Fruit fly (Drosophila melanogaster) whole organism, wandering third instar larva: Measurements from ENCODE around the gene ScsbetaA.

Experiments
- Abd-B ChIP-seq: fragments of >200 bp; optimal IDR thresholded peaks from 2 replicates; lab custom pipeline; 2017; ENCODE audit warnings: missing biosample characterization, missing genetic modification characterization
- CG9705 ChIP-seq: fragments of 200-800 bp; sonication (Bioruptor generic); optimal IDR thresholded peaks from 2 replicates; lab custom pipeline; 2018; ENCODE audit warnings: missing biosample characterization, mild to moderate bottlenecking, missing genetic modification characterization
- CrebA ChIP-seq: fragments of 200-800 bp; sonication (Bioruptor generic); optimal IDR thresholded peaks from 2 replicates; lab custom pipeline; 2016; ENCODE audit warnings: missing biosample characterization, mild to moderate bottlenecking, missing genetic modification characterization, borderline replicate concordance
- GATAd ChIP-seq: sonication (Bioruptor generic); optimal IDR thresholded peaks from 2 replicates; lab custom pipeline; 2016; ENCODE audit warnings: missing biosample characterization, missing genetic modification characterization
- HLH106 ChIP-seq: fragments of 200-800 bp; optimal IDR thresholded peaks from 3 replicates; lab custom pipeline; 2019; ENCODE audit warnings: missing biosample characterization, mild to moderate bottlenecking, missing genetic modification characterization, moderate library complexity
- Hnf4 ChIP-seq: fragments of 200-800 bp; sonication (Bioruptor generic); optimal IDR thresholded peaks from 2 replicates; lab custom pipeline; 2016; ENCODE audit warnings: missing biosample characterization, mild to moderate bottlenecking, missing genetic modification characterization
- Hr78 ChIP-seq: fragments of >200 bp; optimal IDR thresholded peaks from 2 replicates; lab custom pipeline; 2017; ENCODE audit warnings: missing biosample characterization, missing genetic modification characterization
- Mio ChIP-seq: sonication (Bioruptor generic); optimal IDR thresholded peaks from 2 replicates; lab custom pipeline; 2016; ENCODE audit warnings: missing biosample characterization, missing genetic modification characterization
- N ChIP-seq: fragments of >200 bp; optimal IDR thresholded peaks from 2 replicates; lab custom pipeline; 2018; ENCODE audit warnings: missing biosample characterization, missing external identifiers, missing genetic modification characterization
- OdsH ChIP-seq: fragments of 200-800 bp; sonication (Bioruptor generic); optimal IDR thresholded peaks from 2 replicates; lab custom pipeline; 2016; ENCODE audit warnings: missing biosample characterization, mild to moderate bottlenecking, missing genetic modification characterization
- Rel ChIP-seq, 2 experiments: fragments of 200-800 bp; sonication (Bioruptor generic) in 1 of 2; optimal IDR thresholded peaks; 2 replicates in 1 of 2; 3 replicates in 1 of 2; lab custom pipeline; 2016 to 2019; ENCODE audit warnings: mild to moderate bottlenecking in 2 of 2, missing biosample characterization in 2 of 2, missing genetic modification characterization in 2 of 2, moderate library complexity in 1 of 2
- Sp1 ChIP-seq: fragments of 200-800 bp; sonication (Bioruptor generic); optimal IDR thresholded peaks from 3 replicates; lab custom pipeline; 2019; ENCODE audit warnings: missing biosample characterization, mild to moderate bottlenecking, missing genetic modification characterization, moderate library complexity
- br ChIP-seq: fragments of 200-800 bp; sonication (Bioruptor generic); optimal IDR thresholded peaks from 2 replicates; lab custom pipeline; 2016; ENCODE audit warnings: missing biosample characterization, missing genetic modification characterization
- brk ChIP-seq: fragments of 200-800 bp; sonication (Bioruptor generic); optimal IDR thresholded peaks from 2 replicates; lab custom pipeline; 2016; ENCODE audit warnings: missing biosample characterization, mild to moderate bottlenecking, missing genetic modification characterization
- dl ChIP-seq, 2 experiments: fragments of 175-275, 200-275 bp in 1 of 2; fragments of 200-275 bp in 1 of 2; sonication (Bioruptor generic); optimal IDR thresholded peaks; lab custom pipeline; 2018; ENCODE audit warnings: mild to moderate bottlenecking in 2 of 2, missing biosample characterization in 2 of 2, missing genetic modification characterization in 2 of 2, moderate library complexity in 2 of 2; ENCODE audit not compliant: partially characterized antibody in 2 of 2, insufficient read depth in 1 of 2
- dmrt93B ChIP-seq: fragments of 200-800 bp; sonication (Bioruptor generic); optimal IDR thresholded peaks from 2 replicates; lab custom pipeline; 2018; ENCODE audit warnings: missing biosample characterization, mild to moderate bottlenecking, missing genetic modification characterization
- dsf ChIP-seq: sonication (Bioruptor generic); optimal IDR thresholded peaks from 2 replicates; lab custom pipeline; 2016; ENCODE audit warnings: missing biosample characterization, missing genetic modification characterization, borderline replicate concordance
- ey ChIP-seq: fragments of 200-800 bp; sonication (Bioruptor generic); optimal IDR thresholded peaks from 2 replicates; lab custom pipeline; 2016; ENCODE audit warnings: missing biosample characterization, missing genetic modification characterization
- foxo ChIP-seq, 2 experiments: fragments of 200-800 bp; sonication (Bioruptor generic); optimal IDR thresholded peaks; 2 replicates in 1 of 2; 3 replicates in 1 of 2; lab custom pipeline; 2016 to 2017; ENCODE audit warnings: missing biosample characterization in 2 of 2, missing genetic modification characterization in 2 of 2
- fru ChIP-seq: fragments of 200-800 bp; sonication (Bioruptor generic); optimal IDR thresholded peaks from 3 replicates; lab custom pipeline; 2016; ENCODE audit warnings: missing biosample characterization, mild to moderate bottlenecking, missing genetic modification characterization
- h ChIP-seq: fragments of 200-800 bp; sonication (Bioruptor generic); optimal IDR thresholded peaks from 3 replicates; lab custom pipeline; 2016; ENCODE audit warnings: missing biosample characterization, mild to moderate bottlenecking, missing genetic modification characterization
- lola ChIP-seq: fragments of >200 bp; optimal IDR thresholded peaks from 2 replicates; lab custom pipeline; 2017; ENCODE audit warnings: missing biosample characterization, missing genetic modification characterization
- psq ChIP-seq: fragments of 200-800 bp; sonication (Bioruptor generic); optimal IDR thresholded peaks from 3 replicates; lab custom pipeline; 2017; ENCODE audit warnings: missing biosample characterization, mild to moderate bottlenecking, missing genetic modification characterization, moderate library complexity
- rgr ChIP-seq: fragments of 200-800 bp; sonication (Bioruptor generic); optimal IDR thresholded peaks from 3 replicates; lab custom pipeline; 2016; ENCODE audit warnings: missing biosample characterization, mild to moderate bottlenecking, missing genetic modification characterization
- sage ChIP-seq: fragments of 200-800 bp; sonication (Bioruptor generic); optimal IDR thresholded peaks from 2 replicates; lab custom pipeline; 2016; ENCODE audit warnings: missing biosample characterization, mild to moderate bottlenecking, missing genetic modification characterization
- sv ChIP-seq: fragments of 200-800 bp; sonication (Bioruptor generic); optimal IDR thresholded peaks from 3 replicates; lab custom pipeline; 2016; ENCODE audit warnings: missing biosample characterization, missing genetic modification characterization
- woc ChIP-seq: sonication (Bioruptor generic); optimal IDR thresholded peaks from 2 replicates; lab custom pipeline; 2016; ENCODE audit warnings: missing biosample characterization, mild to moderate bottlenecking, missing genetic modification characterization

Gene ScsbetaA

DNA sequence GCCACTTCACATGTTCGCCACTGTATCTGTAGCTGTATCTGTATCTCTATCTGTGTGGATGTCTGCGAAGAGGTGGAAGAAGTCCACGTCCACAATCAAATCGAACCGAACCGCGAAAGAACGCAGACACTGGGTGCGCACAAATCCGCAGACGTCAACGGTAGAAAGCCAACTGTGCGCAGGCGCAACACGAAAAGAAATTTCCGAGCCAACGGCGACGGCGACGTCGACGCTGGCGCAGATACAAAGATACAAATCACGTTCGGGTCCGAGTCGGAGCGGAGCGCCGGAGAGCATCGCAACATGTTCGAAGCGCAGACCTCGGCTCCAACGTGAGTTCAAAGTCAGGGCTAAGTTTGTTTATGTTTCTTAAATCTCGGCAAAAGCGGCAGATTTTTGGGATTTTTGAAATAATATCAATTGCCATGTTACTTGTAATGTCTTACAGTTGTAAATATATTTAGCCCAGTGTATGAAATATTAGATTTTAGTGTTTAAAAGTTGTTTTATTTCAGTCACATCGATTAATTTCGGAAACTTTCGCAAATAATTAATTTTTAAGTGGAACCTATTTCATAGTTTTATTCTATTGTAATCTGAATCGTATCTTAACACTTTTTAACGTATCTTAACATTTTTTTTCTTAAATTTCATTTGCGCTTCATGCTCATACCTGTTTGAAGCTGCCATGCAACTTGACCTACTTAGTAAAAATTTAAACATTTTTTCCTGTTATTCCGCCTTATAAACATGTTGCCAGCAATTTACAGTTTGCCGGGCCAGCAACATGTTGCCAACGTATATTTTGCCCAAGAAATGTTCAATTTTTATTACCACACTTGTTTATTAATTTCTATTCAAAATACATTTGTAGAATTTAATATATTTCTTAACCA, 24.6 kb downstream of the ScsbetaA start, which contains the start of gene ich:
ich (minus strand) TSS at position 178 of the 896 bp plus-strand sequence.
- TF ChIP-seq dl (GFP tag; optimal IDR thresholded peaks at IDR 0.05; lab: Kevin White, UChicago; ENCODE audit: insufficient read depth in 1 of 2, partially characterized antibody in 2 of 2), result no peak
- peak; percentile 26 for TF ChIP-seq psq (GFP tag; lab: Kevin White, UChicago)
- no peak for TF ChIP-seq brk (GFP tag; lab: Kevin White, UChicago)
- TF ChIP-seq, all 38 proteins: peak for 1

DNA sequence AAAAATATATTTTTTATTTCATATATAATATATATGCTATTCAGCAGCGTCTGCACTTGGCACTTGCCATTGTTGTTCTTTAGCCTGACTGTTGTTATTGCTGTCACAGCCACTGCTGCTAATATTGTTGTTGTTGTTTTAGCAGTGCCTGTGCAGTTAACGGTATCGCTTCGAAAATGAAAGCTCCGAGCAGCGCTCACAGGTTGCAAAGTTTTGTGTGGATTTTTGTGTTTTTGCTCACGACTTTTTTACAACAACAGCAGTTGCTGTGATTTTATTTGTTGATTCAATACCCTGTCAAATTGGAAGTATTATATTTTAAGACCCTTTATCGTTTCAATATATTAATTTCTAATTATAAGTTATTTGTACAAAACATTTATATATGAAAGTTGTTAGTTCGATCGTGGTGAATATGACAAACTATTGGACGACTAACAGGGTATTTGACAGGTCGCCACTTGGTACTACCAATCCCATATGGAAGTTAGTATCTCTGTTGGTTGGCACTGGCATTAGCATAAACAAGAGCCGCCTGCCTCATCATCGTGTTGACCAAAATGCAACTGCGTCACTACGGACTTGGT, 25.3 kb downstream of the ScsbetaA start:
- no peak for TF ChIP-seq sage (GFP tag; lab: Kevin White, UChicago)
- TF ChIP-seq rgr (GFP tag; lab: Kevin White, UChicago), result no peak
- no peak for TF ChIP-seq Mio (GFP tag; lab: Kevin White, UChicago)
- TF ChIP-seq OdsH (GFP tag; lab: Kevin White, UChicago), result no peak
- no peak for TF ChIP-seq foxo (GFP tag; optimal IDR thresholded peaks at IDR 0.05; lab: Kevin White, UChicago)
- no peak for TF ChIP-seq Rel (GFP tag; optimal IDR thresholded peaks at IDR 0.05; lab: Kevin White, UChicago)
- no peak for TF ChIP-seq Rel (tag; optimal IDR thresholded peaks at IDR 0.05; lab: Kevin White, UChicago)

- TF ChIP-seq foxo (GFP tag; optimal IDR thresholded peaks at IDR 0.05; lab: Kevin White, UChicago) (no peak), dmrt93B (no peak), h (GFP tag; lab: Kevin White, UChicago) (no peak), lola (no peak), Abd-B (no peak)
- TF ChIP-seq, all 38 proteins: peak for 0
Observed at dm6 chr3R:8965546-8965945, 27.0 kb downstream of the ScsbetaA start.

DNA sequence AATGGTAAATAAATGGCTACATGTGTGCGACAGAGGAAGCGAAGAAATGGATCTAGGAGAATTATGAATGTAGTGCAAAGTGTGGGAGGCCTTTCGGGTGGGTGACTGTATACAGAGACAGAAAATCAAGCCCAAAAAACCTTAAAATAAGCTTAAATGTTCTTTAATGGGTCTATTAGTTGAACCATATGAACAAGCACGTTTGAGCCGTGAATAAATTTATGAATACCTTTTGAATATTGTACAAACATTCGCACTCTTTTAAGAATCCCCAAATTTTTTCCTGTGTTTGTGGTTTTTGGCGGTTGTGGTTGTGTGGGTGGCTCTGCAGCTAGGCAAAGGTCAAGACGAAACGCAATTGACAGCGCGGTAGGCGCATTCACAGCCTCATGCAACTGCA, 28.1 kb downstream of the ScsbetaA start:
- TF ChIP-seq sv (GFP tag; lab: Kevin White, UChicago), result no peak
- no peak for TF ChIP-seq dsf (GFP tag; lab: Kevin White, UChicago)
- TF ChIP-seq br (GFP tag; lab: Kevin White, UChicago), result no peak
- TF ChIP-seq Rel (GFP tag; optimal IDR thresholded peaks at IDR 0.05; lab: Kevin White, UChicago), result no peak
- no peak for TF ChIP-seq Rel (tag; optimal IDR thresholded peaks at IDR 0.05; lab: Kevin White, UChicago)
- TF ChIP-seq Hr78 (GFP tag; lab: Kevin White, UChicago), result no peak
- TF ChIP-seq fru (GFP tag; lab: Kevin White, UChicago), result no peak
- no peak for TF ChIP-seq woc (GFP tag; lab: Kevin White, UChicago)
- no peak for TF ChIP-seq sage (GFP tag; lab: Kevin White, UChicago)
- no peak for TF ChIP-seq ey
- no peak for TF ChIP-seq rgr (GFP tag; lab: Kevin White, UChicago)
- TF ChIP-seq CG9705 (GFP tag; lab: Kevin White, UChicago), result no peak
- TF ChIP-seq psq (GFP tag; lab: Kevin White, UChicago), result no peak
- no peak for TF ChIP-seq N (GFP tag; lab: Kevin White, UChicago)
- TF ChIP-seq CrebA, result no peak
- TF ChIP-seq dl (GFP tag; optimal IDR thresholded peaks at IDR 0.05; lab: Kevin White, UChicago; ENCODE audit: insufficient read depth in 1 of 2, partially characterized antibody in 2 of 2), result no peak
- TF ChIP-seq GATAd (GFP tag; lab: Kevin White, UChicago), result no peak
- TF ChIP-seq Sp1 (GFP tag; lab: Kevin White, UChicago), result no peak
- TF ChIP-seq, all 38 proteins: peak for 0

- peak; percentile 42 for TF ChIP-seq fru (GFP tag; lab: Kevin White, UChicago)
- no peak for TF ChIP-seq lola
- TF ChIP-seq ey, result peak; percentile 38
- peak; percentile 8 for TF ChIP-seq dmrt93B
- peak; percentile 33 for TF ChIP-seq Sp1 (GFP tag; lab: Kevin White, UChicago)
- no peak for TF ChIP-seq Hr78 (GFP tag; lab: Kevin White, UChicago)
- no peak for TF ChIP-seq dl (GFP tag; optimal IDR thresholded peaks at IDR 0.05; lab: Kevin White, UChicago; ENCODE audit: insufficient read depth in 1 of 2, partially characterized antibody in 2 of 2)
- no peak for TF ChIP-seq N (GFP tag; lab: Kevin White, UChicago)
- peak; percentile 10 for TF ChIP-seq Hnf4 (GFP tag; lab: Kevin White, UChicago)
- peak; percentile 21 for TF ChIP-seq woc (GFP tag; lab: Kevin White, UChicago)
- peak in 1 of 2 experiments; percentile 62 for TF ChIP-seq foxo (GFP tag; optimal IDR thresholded peaks at IDR 0.05; lab: Kevin White, UChicago)
- peak; percentile 66 for TF ChIP-seq OdsH (GFP tag; lab: Kevin White, UChicago)
- peak; percentile 48 for TF ChIP-seq HLH106
- no peak for TF ChIP-seq psq (GFP tag; lab: Kevin White, UChicago)
- TF ChIP-seq rgr (GFP tag; lab: Kevin White, UChicago), result peak; percentile 27
- TF ChIP-seq br (GFP tag; lab: Kevin White, UChicago), result peak; percentile 50
- TF ChIP-seq Rel (GFP tag; optimal IDR thresholded peaks at IDR 0.05; lab: Kevin White, UChicago), result no peak
- no peak for TF ChIP-seq Rel (tag; optimal IDR thresholded peaks at IDR 0.05; lab: Kevin White, UChicago)
- peak; percentile 55 for TF ChIP-seq h (GFP tag; lab: Kevin White, UChicago)
- TF ChIP-seq Mio (GFP tag; lab: Kevin White, UChicago), result no peak
- TF ChIP-seq, all 38 proteins: peak for 12
Observed at dm6 chr3R:8968837-8969236, 30.3 kb downstream of the ScsbetaA start.
